Fruit fly (Drosophila melanogaster) whole organism, embryonic: ENCODE data around the gene Ugt305A1.

Experiments used
- Blimp-1 ChIP-seq: fragments of 200-800 bp; sonication (Bioruptor generic); optimal IDR thresholded peaks from 3 replicates; lab custom pipeline; 2018; ENCODE audit warnings: missing biosample characterization, missing genetic modification characterization, mild to moderate bottlenecking, moderate library complexity, missing genetic modification reagents
- CG10267 ChIP-seq: fragments of 200-800 bp; sonication (Bioruptor generic); optimal IDR thresholded peaks from 2 replicates; lab custom pipeline; 2018; ENCODE audit warnings: missing biosample characterization, mild to moderate bottlenecking, missing genetic modification characterization, moderate library complexity
- CG11456 ChIP-seq: fragments of 200-800 bp; sonication (Bioruptor generic); IDR thresholded peaks from 3 replicates; pipeline ENCODE4 v1.3.6; 2022; ENCODE audit warnings: missing biosample characterization, missing genetic modification characterization
- CG11504 ChIP-seq: fragments of 200-800 bp; sonication (Bioruptor generic); optimal IDR thresholded peaks from 3 replicates; lab custom pipeline; 2019; ENCODE audit warnings: missing biosample characterization, mild to moderate bottlenecking, missing genetic modification characterization, moderate library complexity
- CG11695 ChIP-seq: fragments of 200-800 bp; sonication (Bioruptor generic); IDR thresholded peaks from 3 replicates; pipeline ENCODE4 v1.3.6; 2022; ENCODE audit warnings: missing biosample characterization, missing genetic modification characterization
- CG12071 ChIP-seq: fragments of 200-800 bp; sonication (Bioruptor generic); optimal IDR thresholded peaks from 3 replicates; lab custom pipeline; 2018; ENCODE audit warnings: missing biosample characterization, mild to moderate bottlenecking, missing genetic modification characterization
- CG1233 ChIP-seq: fragments of 200-800 bp; sonication (Bioruptor generic); optimal IDR thresholded peaks from 4 replicates; lab custom pipeline; 2018; ENCODE audit warnings: missing biosample characterization, mild to moderate bottlenecking, missing genetic modification characterization
- CG12391 ChIP-seq: fragments of 200-800 bp; sonication (Bioruptor generic); optimal IDR thresholded peaks from 3 replicates; lab custom pipeline; 2018; ENCODE audit warnings: missing biosample characterization, mild to moderate bottlenecking, missing genetic modification characterization, moderate library complexity
- CG12744 ChIP-seq: fragments of 200-800 bp; sonication (Bioruptor generic); optimal IDR thresholded peaks from 2 replicates; lab custom pipeline; 2016; ENCODE audit warnings: missing biosample characterization, missing genetic modification characterization
- CG14014 ChIP-seq: fragments of 200-800 bp; sonication (Bioruptor generic); IDR thresholded peaks from 2 replicates; pipeline ENCODE4 v1.3.6; 2022; ENCODE audit warnings: missing biosample characterization, missing genetic modification characterization
- CG15514 ChIP-seq: fragments of 200-800 bp; sonication (Bioruptor generic); optimal IDR thresholded peaks from 3 replicates; lab custom pipeline; 2017; ENCODE audit warnings: missing biosample characterization, missing genetic modification characterization, mild to moderate bottlenecking, moderate library complexity, missing genetic modification reagents
- CG17359 ChIP-seq: fragments of 200-800 bp; sonication (Bioruptor generic); optimal IDR thresholded peaks from 3 replicates; lab custom pipeline; 2018; ENCODE audit warnings: missing biosample characterization, mild to moderate bottlenecking, missing genetic modification characterization, moderate library complexity
- CG17568 ChIP-seq: fragments of 200-800 bp; sonication (Bioruptor generic); optimal IDR thresholded peaks from 2 replicates; lab custom pipeline; 2018; ENCODE audit warnings: missing biosample characterization, mild to moderate bottlenecking, missing genetic modification characterization, moderate library complexity
- CG2129 ChIP-seq: fragments of 200-800 bp; sonication (Bioruptor generic); IDR thresholded peaks from 2 replicates; pipeline ENCODE4 v1.3.6; 2022; ENCODE audit warnings: missing biosample characterization, missing genetic modification characterization; ENCODE audit not compliant: partially characterized antibody
- CG31365 ChIP-seq: fragments of 200-800 bp; sonication (Bioruptor generic); optimal IDR thresholded peaks from 2 replicates; lab custom pipeline; 2018; ENCODE audit warnings: missing biosample characterization, mild to moderate bottlenecking, missing genetic modification characterization
- CG31441 ChIP-seq: fragments of 200-800 bp; sonication (Bioruptor generic); IDR thresholded peaks from 2 replicates; pipeline ENCODE4 v1.3.6; 2022; ENCODE audit warnings: missing biosample characterization, missing genetic modification characterization
- CG32767 ChIP-seq: fragments of 200-800 bp; sonication (Bioruptor generic); IDR thresholded peaks from 2 replicates; pipeline ENCODE4 v1.3.6; 2022; ENCODE audit warnings: missing biosample characterization, missing genetic modification characterization
- CG42726 ChIP-seq: fragments of 200-800 bp; sonication (Bioruptor generic); IDR thresholded peaks from 2 replicates; pipeline ENCODE4 v1.3.6; 2022; ENCODE audit warnings: missing biosample characterization, missing genetic modification characterization; ENCODE audit not compliant: partially characterized antibody
- CG43689 ChIP-seq: fragments of 200-800 bp; sonication (Bioruptor generic); IDR thresholded peaks from 2 replicates; pipeline ENCODE4 v1.3.6; 2022; ENCODE audit warnings: missing biosample characterization, missing genetic modification characterization
- CG4404 ChIP-seq: fragments of 200-800 bp; sonication (Bioruptor generic); IDR thresholded peaks from 2 replicates; pipeline ENCODE4 v1.3.6; 2022; ENCODE audit warnings: missing biosample characterization, missing genetic modification characterization
- CG7271 ChIP-seq: fragments of 200-800 bp; sonication (Bioruptor generic); optimal IDR thresholded peaks from 2 replicates; lab custom pipeline; 2018; ENCODE audit warnings: missing biosample characterization, mild to moderate bottlenecking, missing genetic modification characterization, moderate library complexity
- CG8281 ChIP-seq: fragments of 200-800 bp; sonication (Bioruptor generic); optimal IDR thresholded peaks from 2 replicates; lab custom pipeline; 2018; ENCODE audit warnings: missing biosample characterization, mild to moderate bottlenecking, missing genetic modification characterization, moderate library complexity
- CG8388 ChIP-seq: fragments of 200-800 bp; sonication (Bioruptor generic); optimal IDR thresholded peaks from 2 replicates; lab custom pipeline; 2019; ENCODE audit warnings: missing biosample characterization, mild to moderate bottlenecking, missing genetic modification characterization, moderate library complexity
- Dbx ChIP-seq: fragments of 200-800 bp; sonication (Bioruptor generic); IDR thresholded peaks from 3 replicates; pipeline ENCODE4 v1.3.6; 2022; ENCODE audit warnings: missing biosample characterization, missing genetic modification characterization
- Dll ChIP-seq: fragments of 200-800 bp; sonication (Bioruptor generic); IDR thresholded peaks from 4 replicates; pipeline ENCODE4 v1.3.6; 2022; ENCODE audit warnings: missing biosample characterization, missing genetic modification characterization; ENCODE audit not compliant: partially characterized antibody
- Fer1 ChIP-seq: fragments of 200-800 bp; sonication (Bioruptor generic); optimal IDR thresholded peaks from 2 replicates; lab custom pipeline; 2017; ENCODE audit warnings: missing biosample characterization, mild to moderate bottlenecking, missing genetic modification characterization
- Fer2 ChIP-seq: fragments of 200-800 bp; sonication (Bioruptor generic); optimal IDR thresholded peaks from 2 replicates; lab custom pipeline; 2018; ENCODE audit warnings: missing biosample characterization, mild to moderate bottlenecking, missing genetic modification characterization, moderate library complexity
- Hmx ChIP-seq: fragments of 200-800 bp; sonication (Bioruptor generic); optimal IDR thresholded peaks from 2 replicates; lab custom pipeline; 2016; ENCODE audit warnings: missing biosample characterization, missing genetic modification characterization
- Hr78 ChIP-seq, 2 experiments: fragments of 200-800 bp in 1 of 2; fragments of >200 bp in 1 of 2; sonication (Bioruptor generic) in 1 of 2; optimal IDR thresholded peaks; 2 replicates each; lab custom pipeline; 2017 to 2019; ENCODE audit warnings: missing biosample characterization in 2 of 2, missing genetic modification characterization in 2 of 2, mild to moderate bottlenecking in 1 of 2, moderate library complexity in 1 of 2
- Mad ChIP-seq: fragments of 200-800 bp; sonication (Bioruptor generic); optimal IDR thresholded peaks from 2 replicates; lab custom pipeline; 2016; ENCODE audit warnings: missing biosample characterization, missing genetic modification characterization
- Mrtf ChIP-seq: fragments of 200-800 bp; sonication (Bioruptor generic); IDR thresholded peaks from 3 replicates; pipeline ENCODE4 v1.3.6; 2022; ENCODE audit warnings: missing biosample characterization, missing genetic modification characterization
- NfI ChIP-seq: fragments of 200-800 bp; sonication (Bioruptor generic); optimal IDR thresholded peaks from 3 replicates; lab custom pipeline; 2018; ENCODE audit warnings: missing biosample characterization, mild to moderate bottlenecking, missing genetic modification characterization, moderate library complexity
- Oli ChIP-seq: fragments of 200-800 bp; sonication (Bioruptor generic); optimal IDR thresholded peaks from 2 replicates; lab custom pipeline; 2018; ENCODE audit warnings: missing biosample characterization, mild to moderate bottlenecking, missing genetic modification characterization, moderate library complexity
- Sox102F ChIP-seq: fragments of 200-800 bp; sonication (Bioruptor generic); optimal IDR thresholded peaks from 2 replicates; lab custom pipeline; 2018; ENCODE audit warnings: missing biosample characterization, mild to moderate bottlenecking, missing genetic modification characterization, moderate library complexity
- TFAM ChIP-seq: fragments of 200-800 bp; sonication (Bioruptor generic); optimal IDR thresholded peaks from 2 replicates; lab custom pipeline; 2017; ENCODE audit warnings: missing biosample characterization, missing genetic modification characterization, inconsistent platforms
- Tbp ChIP-seq: fragments of >200 bp; optimal IDR thresholded peaks from 2 replicates; lab custom pipeline; 2018; ENCODE audit warnings: missing biosample characterization, missing genetic modification characterization
- ash1 ChIP-seq: fragments of 200-800 bp; sonication (Bioruptor generic); optimal IDR thresholded peaks from 2 replicates; lab custom pipeline; 2018; ENCODE audit warnings: missing biosample characterization, mild to moderate bottlenecking, missing genetic modification characterization
- ci ChIP-seq: fragments of 200-800 bp; sonication (Bioruptor generic); IDR thresholded peaks from 3 replicates; pipeline ENCODE4 v1.3.6; 2022; ENCODE audit warnings: missing biosample characterization, missing genetic modification characterization
- dimm ChIP-seq: fragments of 200-800 bp; sonication (Bioruptor generic); IDR thresholded peaks from 2 replicates; pipeline ENCODE4 v1.3.6; 2022; ENCODE audit warnings: missing biosample characterization, missing genetic modification characterization
- ewg ChIP-seq: fragments of 200-800 bp; sonication (Bioruptor generic); optimal IDR thresholded peaks from 3 replicates; lab custom pipeline; 2017; ENCODE audit warnings: mild to moderate bottlenecking, missing biosample characterization, missing genetic modification reagents, missing genetic modification characterization
- grau ChIP-seq: fragments of 200-800 bp; optimal IDR thresholded peaks from 3 replicates; lab custom pipeline; 2019; ENCODE audit warnings: missing biosample characterization, mild to moderate bottlenecking, missing genetic modification characterization, moderate library complexity
- gro ChIP-seq: fragments of 200-800 bp; sonication (Bioruptor generic); optimal IDR thresholded peaks from 2 replicates; lab custom pipeline; 2016; ENCODE audit warnings: missing biosample characterization, missing genetic modification characterization
- ham ChIP-seq: fragments of 200-800 bp; sonication (Bioruptor generic); IDR thresholded peaks from 2 replicates; pipeline ENCODE4 v1.3.6; 2022; ENCODE audit warnings: missing biosample characterization, missing genetic modification characterization
- jumu ChIP-seq: fragments of 200-800 bp; sonication (Bioruptor generic); optimal IDR thresholded peaks from 3 replicates; lab custom pipeline; 2016; ENCODE audit warnings: missing biosample characterization, missing genetic modification characterization
- lilli ChIP-seq: fragments of 200-800 bp; sonication (Bioruptor generic); optimal IDR thresholded peaks from 3 replicates; lab custom pipeline; 2016; ENCODE audit warnings: missing biosample characterization, missing genetic modification characterization
- ro ChIP-seq: fragments of 200-800 bp; sonication (Bioruptor generic); IDR thresholded peaks from 2 replicates; pipeline ENCODE4 v1.3.6; 2022; ENCODE audit warnings: missing biosample characterization, missing genetic modification characterization
- shn ChIP-seq: fragments of 200-800 bp; sonication (Bioruptor generic); optimal IDR thresholded peaks from 3 replicates; lab custom pipeline; 2016; ENCODE audit warnings: missing biosample characterization, missing genetic modification characterization
- sob ChIP-seq: fragments of 200-800 bp; sonication (Bioruptor generic); IDR thresholded peaks from 2 replicates; pipeline ENCODE4 v1.3.6; 2022; ENCODE audit warnings: missing biosample characterization, missing genetic modification characterization
- unpg ChIP-seq: fragments of 200-800 bp; sonication (Bioruptor generic); optimal IDR thresholded peaks from 3 replicates; lab custom pipeline; 2018; ENCODE audit warnings: missing biosample characterization, mild to moderate bottlenecking, missing genetic modification characterization, moderate library complexity
- vvl ChIP-seq: fragments of 200-800 bp; sonication (Bioruptor generic); IDR thresholded peaks from 2 replicates; pipeline ENCODE4 v1.3.6; 2022; ENCODE audit warnings: missing biosample characterization, missing genetic modification characterization

Gene Ugt305A1

DNA sequence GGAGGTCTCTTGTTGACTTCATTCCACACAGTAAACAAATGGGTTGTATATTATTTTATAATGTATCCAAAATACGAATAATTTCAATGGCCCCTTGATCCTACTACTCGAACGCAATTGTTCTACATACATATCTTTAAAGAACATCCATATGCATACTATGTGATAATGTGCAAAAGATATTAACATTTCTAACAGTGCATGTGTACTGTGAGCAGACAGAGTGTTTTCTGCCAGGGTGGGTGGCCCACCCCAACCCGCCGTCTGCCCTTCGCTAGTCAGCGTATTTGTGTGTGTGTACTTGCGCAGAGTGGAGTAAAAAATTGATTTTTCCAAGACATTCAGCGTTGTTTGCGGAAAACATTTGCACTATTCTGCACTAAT lies 11.4 kb downstream of the Ugt305A1 start (continued):
- TF ChIP-seq ro (GFP tag; lab: Robert Waterston, UW): peak; percentile 28; the same call in 1 of the 2 replicates
- peak; percentile 51 for TF ChIP-seq Fer1 (GFP tag; lab: Kevin White, UChicago)
- peak; percentile 6; the same call in 1 of the 2 replicates for TF ChIP-seq CG4404 (GFP tag; lab: Robert Waterston, UW)
- peak; percentile 59 for TF ChIP-seq Dbx (GFP tag; lab: Robert Waterston, UW)
- TF ChIP-seq CG43689 (GFP tag; lab: Robert Waterston, UW): peak; percentile 55
- TF ChIP-seq CG8281 (tag; lab: Kevin White, UChicago): no peak
- peak; percentile 51; the same call in 1 of the 3 replicates for TF ChIP-seq Mrtf (GFP tag; lab: Robert Waterston, UW)
- TF ChIP-seq CG8388 (GFP tag; lab: Kevin White, UChicago): peak; percentile 37
- no peak for TF ChIP-seq CG10267 (tag; lab: Kevin White, UChicago)
- 0 out of 2 replicates have a peak, but pooled peaks have one; percentile 28 for TF ChIP-seq dimm (GFP tag; lab: Robert Waterston, UW)
- TF ChIP-seq grau: peak; percentile 42
- TF ChIP-seq Oli (tag; lab: Kevin White, UChicago): peak; percentile 61
- no peak for TF ChIP-seq Fer2 (tag; lab: Kevin White, UChicago)
- no peak for TF ChIP-seq TFAM (GFP tag; lab: Kevin White, UChicago)
- TF ChIP-seq CG42726 (GFP tag; lab: Robert Waterston, UW): no peak
- TF ChIP-seq CG11504 (tag; lab: Kevin White, UChicago): peak; percentile 23
- TF ChIP-seq gro (GFP tag; lab: Kevin White, UChicago): no peak
- peak; percentile 75 for TF ChIP-seq NfI (GFP tag; lab: Kevin White, UChicago)
- peak; percentile 79 for TF ChIP-seq sob (GFP tag; lab: Robert Waterston, UW)
- peak; percentile 18 for TF ChIP-seq shn (GFP tag; lab: Kevin White, UChicago)
- TF ChIP-seq CG1233 (GFP tag; lab: Kevin White, UChicago): peak; percentile 15
- TF ChIP-seq ci: peak; percentile 86
- peak; percentile 74 for TF ChIP-seq unpg (GFP tag; lab: Kevin White, UChicago)
- peak; percentile 55 for TF ChIP-seq CG12391 (tag; lab: Kevin White, UChicago)
- peak; percentile 75 for TF ChIP-seq CG17359
- TF ChIP-seq Dll (GFP tag; lab: Robert Waterston, UW): no peak
- TF ChIP-seq Mad (GFP tag; lab: Kevin White, UChicago): no peak
- peak; percentile 79 for TF ChIP-seq CG11456 (GFP tag; lab: Robert Waterston, UW)
- TF ChIP-seq CG14014 (GFP tag; lab: Robert Waterston, UW): peak; percentile 71
- TF ChIP-seq ash1 (GFP tag; lab: Kevin White, UChicago): no peak
- TF ChIP-seq CG31441: peak; percentile 38; the same call in 1 of the 2 replicates
- TF ChIP-seq CG12744 (GFP tag; lab: Kevin White, UChicago): no peak
- TF ChIP-seq vvl (GFP tag; lab: Robert Waterston, UW): peak; percentile 82
- peak; percentile 50 for TF ChIP-seq CG15514
- TF ChIP-seq Blimp-1 (GFP tag; lab: Kevin White, UChicago): peak; percentile 56
- peak; percentile 46; the same call in 1 of the 2 replicates for TF ChIP-seq ham (GFP tag; lab: Robert Waterston, UW)
- TF ChIP-seq Hmx (GFP tag; lab: Kevin White, UChicago): peak; percentile 6
- peak; percentile 4 for TF ChIP-seq CG17568 (GFP tag; lab: Kevin White, UChicago)
- no peak for TF ChIP-seq CG2129 (GFP tag; lab: Robert Waterston, UW)
- TF ChIP-seq Sox102F (GFP tag; lab: Kevin White, UChicago): peak; percentile 70
- peak; percentile 78 for TF ChIP-seq CG12071 (GFP tag; lab: Kevin White, UChicago)
- TF ChIP-seq CG11695 (GFP tag; lab: Robert Waterston, UW): peak; percentile 79
- peak; percentile 40 for TF ChIP-seq CG32767 (GFP tag; lab: Robert Waterston, UW)
- peak; percentile 7 for TF ChIP-seq CG31365
- peak; percentile 71 for TF ChIP-seq ewg (GFP tag; lab: Kevin White, UChicago)
- no peak for TF ChIP-seq Hr78 (GFP tag; optimal IDR thresholded peaks at IDR 0.05; lab: Kevin White, UChicago)
- no peak for TF ChIP-seq Tbp (GFP tag; lab: Kevin White, UChicago)
- TF ChIP-seq jumu (GFP tag; lab: Kevin White, UChicago): no peak
- no peak for TF ChIP-seq CG7271
- TF ChIP-seq lilli (GFP tag; lab: Kevin White, UChicago): peak; percentile 3
